Worm (Caenorhabditis elegans) whole organism, L3 larva: ENCODE measurements around the gene B0432.1.
A peak's percentile ranks its signal among the peaks of the same experiment; 100 is the strongest.

Source experiments
- ZK546.5 ChIP-seq: sonication (generic microtip); optimal IDR thresholded peaks from 2 replicates; lab custom pipeline; 2017; ENCODE audit warnings: missing biosample characterization, missing genetic modification characterization
- ceh-9 ChIP-seq: sonication (generic microtip); optimal IDR thresholded peaks from 2 replicates; lab custom pipeline; 2018; ENCODE audit warnings: missing biosample characterization, missing genetic modification characterization
- daf-12 ChIP-seq: fragments of 150-350 bp; optimal IDR thresholded peaks from 2 replicates; lab custom pipeline; 2014; ENCODE audit warnings: missing biosample characterization, missing genetic modification reagents, missing genetic modification characterization
- egl-5 ChIP-seq: fragments of 150-350 bp; optimal IDR thresholded peaks from 2 replicates; lab custom pipeline; 2017; ENCODE audit warnings: missing biosample characterization, missing genetic modification reagents, missing genetic modification characterization, inconsistent platforms
- elt-2 ChIP-seq: sonication (generic microtip); optimal IDR thresholded peaks from 2 replicates; lab custom pipeline; 2016; ENCODE audit warnings: missing genetic modification reagents, mild to moderate bottlenecking, missing genetic modification characterization, missing compliant biosample characterization
- elt-3 ChIP-seq, 3 experiments: fragments of 150-350 bp in 1 of 3; sonication (generic microtip) in 2 of 3; optimal IDR thresholded peaks; 2 replicates in 2 of 3; 4 replicates in 1 of 3; lab custom pipeline; 2014 to 2017; ENCODE audit warnings: missing biosample characterization in 3 of 3, missing genetic modification characterization in 3 of 3
- fkh-10 ChIP-seq: sonication (generic microtip); optimal IDR thresholded peaks from 2 replicates; lab custom pipeline; 2017; ENCODE audit warnings: missing biosample characterization, missing genetic modification reagents, missing genetic modification characterization
- hmg-11 ChIP-seq: sonication (generic microtip); optimal IDR thresholded peaks from 2 replicates; lab custom pipeline; 2016; ENCODE audit warnings: missing genetic modification characterization, missing compliant biosample characterization
- jun-1 ChIP-seq: fragments of 150-350 bp; optimal IDR thresholded peaks from 2 replicates; lab custom pipeline; 2014; ENCODE audit warnings: missing biosample characterization, missing genetic modification reagents, missing genetic modification characterization
- lin-15B ChIP-seq: fragments of 150-350 bp; optimal IDR thresholded peaks from 2 replicates; lab custom pipeline; 2014; ENCODE audit warnings: missing biosample characterization, missing genetic modification characterization
- lin-39 ChIP-seq: fragments of 150-350 bp; optimal IDR thresholded peaks from 2 replicates; lab custom pipeline; 2018; ENCODE audit warnings: missing biosample characterization, missing genetic modification reagents, missing genetic modification characterization
- lsy-12 ChIP-seq: sonication (generic microtip); optimal IDR thresholded peaks from 2 replicates; lab custom pipeline; 2016; ENCODE audit warnings: mild to moderate bottlenecking, missing genetic modification characterization, missing compliant biosample characterization
- mdl-1 ChIP-seq: fragments of 150-350 bp; optimal IDR thresholded peaks from 2 replicates; lab custom pipeline; 2014; ENCODE audit warnings: missing biosample characterization, missing genetic modification characterization
- nfya-1 ChIP-seq: sonication (generic microtip); optimal IDR thresholded peaks from 2 replicates; lab custom pipeline; 2017; ENCODE audit warnings: missing genetic modification characterization, mild to moderate bottlenecking, missing compliant biosample characterization, antibody characterized with exemption, moderate library complexity; ENCODE audit not compliant: insufficient read depth
- nhr-12 ChIP-seq: fragments of 150-350 bp; optimal IDR thresholded peaks from 2 replicates; lab custom pipeline; 2014; ENCODE audit warnings: missing biosample characterization, missing genetic modification characterization
- nhr-237 ChIP-seq: fragments of 150-350 bp; optimal IDR thresholded peaks from 2 replicates; lab custom pipeline; 2014; ENCODE audit warnings: missing biosample characterization, missing genetic modification characterization
- nhr-25 ChIP-seq: sonication (generic microtip); optimal IDR thresholded peaks from 2 replicates; lab custom pipeline; 2017; ENCODE audit warnings: missing biosample characterization, missing genetic modification characterization
- nhr-28 ChIP-seq: fragments of 150-350 bp; optimal IDR thresholded peaks from 2 replicates; lab custom pipeline; 2014; ENCODE audit warnings: missing biosample characterization, missing genetic modification characterization
- nhr-43 ChIP-seq: sonication (generic microtip); optimal IDR thresholded peaks from 2 replicates; lab custom pipeline; 2016; ENCODE audit warnings: mild to moderate bottlenecking, missing genetic modification characterization, missing compliant biosample characterization; ENCODE audit not compliant: poor library complexity, severe bottlenecking
- nhr-67 ChIP-seq: fragments of 150-350 bp; optimal IDR thresholded peaks from 2 replicates; lab custom pipeline; 2014; ENCODE audit warnings: missing biosample characterization, missing genetic modification characterization
- nhr-76 ChIP-seq: fragments of 150-350 bp; sonication (generic microtip); optimal IDR thresholded peaks from 5 replicates; lab custom pipeline; 2014; ENCODE audit warnings: missing biosample characterization, missing genetic modification characterization
- pha-4 ChIP-seq: fragments of 150-350 bp; optimal IDR thresholded peaks from 2 replicates; lab custom pipeline; 2014; ENCODE audit warnings: missing biosample characterization, missing genetic modification reagents, missing genetic modification characterization
- sea-2 ChIP-seq: fragments of 150-350 bp; sonication (generic microtip); optimal IDR thresholded peaks from 4 replicates; lab custom pipeline; 2014; ENCODE audit warnings: missing biosample characterization, missing genetic modification reagents, missing genetic modification characterization
- skn-1 ChIP-seq: fragments of 150-350 bp; optimal IDR thresholded peaks from 2 replicates; lab custom pipeline; 2014; ENCODE audit warnings: missing biosample characterization, missing genetic modification characterization
- snpc-4 ChIP-seq: fragments of 150-350 bp; optimal IDR thresholded peaks from 2 replicates; lab custom pipeline; 2014; ENCODE audit warnings: missing biosample characterization, missing genetic modification characterization
- unc-39 ChIP-seq: sonication (generic microtip); optimal IDR thresholded peaks from 4 replicates; lab custom pipeline; 2017; ENCODE audit warnings: missing biosample characterization, missing genetic modification characterization
- zag-1 ChIP-seq: fragments of 150-350 bp; optimal IDR thresholded peaks from 2 replicates; lab custom pipeline; 2014; ENCODE audit warnings: missing biosample characterization, missing genetic modification characterization
- ztf-11 ChIP-seq: fragments of 150-350 bp; optimal IDR thresholded peaks from 2 replicates; lab custom pipeline; 2014; ENCODE audit warnings: missing biosample characterization, missing genetic modification characterization
- ztf-4 ChIP-seq: fragments of 150-350 bp; optimal IDR thresholded peaks from 2 replicates; lab custom pipeline; 2014; ENCODE audit warnings: missing biosample characterization, missing genetic modification characterization

B0432.1 gene

DNA sequence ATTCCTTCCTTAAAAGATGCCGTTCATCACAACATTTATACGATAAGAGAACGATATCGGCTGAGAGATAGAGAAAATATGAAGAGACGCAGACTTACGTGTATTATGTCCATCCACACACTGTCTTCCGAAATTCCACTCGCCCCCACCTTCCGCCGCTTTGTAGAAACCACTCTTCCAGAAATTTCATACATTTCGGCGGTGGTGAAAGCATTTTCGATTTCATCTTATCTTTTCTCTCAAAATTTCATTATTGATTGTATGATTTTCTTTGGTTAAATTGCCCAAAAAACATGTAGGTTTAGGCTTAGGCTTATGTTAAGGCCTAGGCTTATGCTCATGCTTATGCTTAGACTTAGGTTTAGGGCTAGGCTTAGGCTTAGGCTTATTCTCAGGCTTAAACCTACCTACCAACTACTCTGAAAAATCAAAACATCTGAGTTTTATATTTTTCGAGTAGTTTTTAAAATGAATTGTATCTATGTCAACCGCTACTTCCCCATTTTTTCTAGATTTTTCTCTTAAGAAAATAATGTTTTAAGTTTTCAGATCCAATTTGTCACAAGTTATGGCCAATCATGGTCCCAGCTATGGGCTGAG, 40.1 kb downstream of the B0432.1 start, which contains the start of gene cpn-2:
Gene cpn-2 (plus strand): TSS at position 550 of the 600 bp plus-strand sequence.
- no peak for TF ChIP-seq jun-1 (tag; lab: Kevin White, UChicago)
- TF ChIP-seq, all 47 proteins: peak for 0

DNA sequence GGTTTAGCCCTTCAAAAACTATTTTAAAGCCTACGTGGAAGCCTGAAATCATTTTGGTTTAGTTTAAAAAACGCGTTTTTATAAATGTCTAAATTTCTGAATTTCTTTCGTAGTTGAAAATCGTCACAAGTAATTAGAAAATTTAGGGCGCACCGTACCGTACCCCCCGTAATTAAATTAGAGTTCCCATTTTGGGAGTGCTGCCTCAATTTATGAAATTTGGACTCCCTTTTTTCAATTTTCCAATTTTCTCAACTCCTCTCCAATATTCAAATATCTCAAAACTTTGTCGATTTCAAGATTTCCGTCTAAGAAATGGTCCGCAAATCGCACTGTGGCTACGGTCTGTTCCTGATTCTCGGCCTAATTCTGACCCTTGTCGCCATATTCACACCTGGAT, 43.0 kb downstream of the B0432.1 start, which contains the start of gene clc-31:
Gene clc-31 (plus strand): TSS at position 301 of the 400 bp plus-strand sequence.
- TF ChIP-seq nhr-28 (tag; lab: Kevin White, UChicago) (no peak), jun-1 (tag; lab: Kevin White, UChicago) (no peak), nhr-43 (tag; lab: Kevin White, UChicago) (no peak), lsy-12 (tag; lab: Kevin White, UChicago) (no peak), ceh-9 (no peak)

DNA sequence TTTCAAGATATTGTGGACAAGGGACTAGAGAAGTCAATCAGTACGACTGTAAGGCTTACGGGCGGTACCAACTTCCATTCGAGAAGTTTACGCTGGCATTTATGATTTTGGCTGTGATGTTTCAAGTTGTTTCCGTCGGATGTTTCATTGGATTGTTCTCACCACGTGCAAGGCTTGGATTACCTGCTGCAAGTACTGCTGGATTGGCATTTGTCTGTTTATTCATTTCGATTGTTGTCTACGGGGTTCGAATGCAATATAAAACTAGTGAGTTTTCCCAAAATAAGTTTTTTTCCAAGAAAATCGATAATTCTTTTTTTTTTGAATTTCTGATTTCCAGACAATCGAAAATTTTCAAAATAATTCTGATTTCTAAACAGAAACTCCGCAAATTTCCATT, 43.5 kb downstream of the B0432.1 start:
- no peak for TF ChIP-seq ZK546.5 (tag; lab: Kevin White, UChicago)
- TF ChIP-seq fkh-10 (GFP tag; lab: Kevin White, UChicago): no peak
- no peak for TF ChIP-seq nhr-76 (tag; lab: Kevin White, UChicago)
- TF ChIP-seq ztf-4 (tag; lab: Kevin White, UChicago): no peak
- no peak for TF ChIP-seq nhr-237 (tag; lab: Kevin White, UChicago)
- no peak for TF ChIP-seq nfya-1 (tag; lab: Kevin White, UChicago)
- TF ChIP-seq sea-2 (GFP tag; lab: Kevin White, UChicago): no peak

- TF ChIP-seq nfya-1 (tag; lab: Kevin White, UChicago) (peak; percentile 97), nhr-67 (tag; lab: Kevin White, UChicago) (no peak)
- TF ChIP-seq, all 47 proteins: peak for 1
Observed at ce11 chrII:341282-341681, 44.1 kb downstream of the B0432.1 start.

DNA sequence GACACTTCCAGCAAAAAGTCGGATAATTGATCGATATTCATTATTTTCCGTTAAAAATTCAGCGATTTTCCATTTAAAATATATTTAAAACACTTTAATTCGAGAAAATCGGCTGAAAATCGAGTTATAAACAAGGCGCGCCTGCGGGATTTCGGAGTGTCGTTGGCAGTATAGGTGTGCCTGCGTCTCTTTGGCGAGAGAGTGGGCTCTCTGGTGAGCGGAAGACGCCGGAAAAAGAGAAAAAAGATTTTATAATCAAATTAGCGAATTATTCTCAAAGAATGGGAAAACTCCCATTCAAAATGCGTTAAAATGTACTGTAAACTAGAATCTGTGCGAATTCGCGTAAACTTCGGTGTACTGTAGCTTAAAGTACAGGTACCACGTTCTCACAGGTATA, 50.5 kb downstream of the B0432.1 start, which contains the start of gene D1069.3:
Gene D1069.3 (minus strand): TSS at position 158 of the 400 bp plus-strand sequence.
- TF ChIP-seq lsy-12 (tag; lab: Kevin White, UChicago): no peak
- TF ChIP-seq lin-39 (tag; lab: Kevin White, UChicago): no peak
- no peak for TF ChIP-seq ztf-11 (tag; lab: Kevin White, UChicago)
- TF ChIP-seq nhr-12 (tag; lab: Kevin White, UChicago): no peak
- TF ChIP-seq snpc-4: no peak
- no peak for TF ChIP-seq mdl-1 (tag; lab: Kevin White, UChicago)
- peak; percentile 77 for TF ChIP-seq hmg-11
- TF ChIP-seq nhr-25 (tag; lab: Kevin White, UChicago): no peak
- no peak for TF ChIP-seq daf-12 (tag; lab: Kevin White, UChicago)
- no peak for TF ChIP-seq elt-3 (tag; optimal IDR thresholded peaks at IDR 0.05; lab: Kevin White, UChicago)
- TF ChIP-seq nhr-43 (tag; lab: Kevin White, UChicago): no peak
- no peak for TF ChIP-seq unc-39 (tag; lab: Kevin White, UChicago)
- TF ChIP-seq pha-4 (tag; lab: Kevin White, UChicago): peak; percentile 37
- TF ChIP-seq nfya-1 (tag; lab: Kevin White, UChicago): peak; percentile 55
- TF ChIP-seq elt-2 (tag; lab: Kevin White, UChicago): no peak
- TF ChIP-seq egl-5 (tag; lab: Kevin White, UChicago): peak; percentile 14
- TF ChIP-seq nhr-76 (tag; lab: Kevin White, UChicago): no peak
- no peak for TF ChIP-seq skn-1 (tag; lab: Kevin White, UChicago)
- TF ChIP-seq lin-15B: peak; percentile 28
- TF ChIP-seq sea-2 (GFP tag; lab: Kevin White, UChicago): no peak
- no peak for TF ChIP-seq zag-1 (tag; lab: Kevin White, UChicago)
